Worm (Caenorhabditis elegans): Measurements from ENCODE around the gene F44F4.3.

F44F4.3 gene

DNA sequence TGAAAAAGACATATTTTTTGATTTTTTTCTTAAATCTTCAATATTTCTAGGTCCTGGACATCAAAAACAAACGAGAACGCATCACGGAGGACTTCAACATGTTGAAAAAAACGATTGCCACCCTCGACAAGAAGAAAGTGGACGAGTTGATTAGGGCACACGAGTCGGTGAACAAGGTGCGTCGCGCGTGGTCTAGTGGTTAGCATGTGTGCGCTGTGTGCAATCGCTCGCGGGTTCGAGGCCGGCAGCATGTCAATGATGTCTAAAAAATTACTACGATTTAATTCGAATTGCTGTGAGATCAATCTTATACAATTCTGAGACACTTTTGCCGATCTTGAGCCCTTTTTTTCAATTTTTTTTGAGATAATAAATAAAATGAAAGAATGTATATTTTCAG, 45.7 kb downstream of the F44F4.3 start (continued):
- TF ChIP-seq dmd-9 (GFP tag; IDR thresholded peaks at IDR 0.05): peak; percentile 79; the same call in 1 of the 2 replicates
- peak; percentile 11 for TF ChIP-seq F10B5.3 (tag; optimal IDR thresholded peaks at IDR 0.05)
- TF ChIP-seq nhr-25 (tag; optimal IDR thresholded peaks at IDR 0.05; ENCODE audit: borderline replicate concordance, insufficient read depth): peak; percentile 62
- peak; percentile 63 for TF ChIP-seq dpl-1 (GFP tag; optimal IDR thresholded peaks at IDR 0.05)
- TF ChIP-seq lim-7 (GFP tag; IDR thresholded peaks at IDR 0.05): peak; percentile 89
- peak; percentile 85 for TF ChIP-seq lin-38 (GFP tag; IDR thresholded peaks at IDR 0.05)
- TF ChIP-seq aha-1 (tag): peak; percentile 98

- TF ChIP-seq hlh-11 (tag; optimal IDR thresholded peaks at IDR 0.05): no peak
Measured at ce11 chrII:10838550-10838949, 47.2 kb downstream of the F44F4.3 start.

DNA sequence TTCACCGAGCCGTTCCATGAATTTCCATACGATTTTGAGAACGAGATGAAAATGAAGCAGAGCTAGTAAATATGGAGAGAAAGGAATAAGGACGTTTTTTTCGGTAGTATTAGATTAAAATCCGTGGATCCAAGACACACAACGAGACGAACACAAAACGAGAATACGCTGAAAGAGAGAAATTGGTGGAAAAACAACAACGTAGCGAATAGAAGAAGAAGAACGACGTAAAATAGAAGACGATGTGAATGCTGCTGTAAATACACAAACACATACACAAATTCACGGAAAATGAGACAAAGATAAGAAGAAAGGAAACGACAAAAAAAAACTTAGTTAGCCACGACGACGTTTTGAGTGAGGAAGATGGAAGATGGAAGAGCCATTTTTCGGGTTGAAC, 51.0 kb downstream of the F44F4.3 start:
- TF ChIP-seq hmg-1.1 (GFP tag; IDR thresholded peaks at IDR 0.05) (no peak), aha-1 (tag) (peak; percentile 90)
